Fruit fly (Drosophila melanogaster) whole organism, adult: Measurements from ENCODE around the gene CG16974.

Experiments
- CG14711 ChIP-seq: fragments of 200-800 bp; sonication (Bioruptor generic); optimal IDR thresholded peaks from 2 replicates; lab custom pipeline; 2018; ENCODE audit warnings: missing biosample characterization, mild to moderate bottlenecking, missing genetic modification characterization, moderate library complexity
- CG7045 ChIP-seq: fragments of 200-800 bp; sonication (Bioruptor generic); optimal IDR thresholded peaks from 2 replicates; lab custom pipeline; 2017; ENCODE audit warnings: missing biosample characterization, mild to moderate bottlenecking, missing genetic modification characterization
- Clk ChIP-seq: fragments of 200-800 bp; sonication (Bioruptor generic); optimal IDR thresholded peaks from 2 replicates; lab custom pipeline; 2017; ENCODE audit warnings: missing biosample characterization, missing genetic modification characterization
- Hr96 ChIP-seq: fragments of 200-800 bp; sonication (Bioruptor generic); optimal IDR thresholded peaks from 2 replicates; lab custom pipeline; 2016; ENCODE audit warnings: missing biosample characterization, missing genetic modification characterization
- cnc ChIP-seq, 2 experiments: fragments of >200 bp; optimal IDR thresholded peaks; 2 replicates each; lab custom pipeline; 2017
- kay ChIP-seq: fragments of 200-800 bp; sonication (Bioruptor generic); peaks from one replicate; lab custom pipeline; 2016; ENCODE audit warnings: missing biosample characterization, missing genetic modification characterization, borderline replicate concordance

- TF ChIP-seq cnc (optimal IDR thresholded peaks at IDR 0.05; lab: Kevin White, UChicago), result no peak
- no peak for TF ChIP-seq kay (GFP tag; lab: Kevin White, UChicago)
- no peak for TF ChIP-seq CG14711
- no peak for TF ChIP-seq Hr96 (GFP tag; lab: Kevin White, UChicago)
- TF ChIP-seq CG7045 (GFP tag; lab: Kevin White, UChicago), result no peak
- TF ChIP-seq Clk (GFP tag; lab: Kevin White, UChicago), result no peak
Observed at dm6 chr2L:13165802-13166347, 25.9 kb downstream of the CG16974 start, which contains the start of gene DnaJ-H.
